Worm (Caenorhabditis elegans) whole organism, L4/young adult: Measurements from ENCODE around the gene htrl-1.

ENCODE experiments used
- W03F9.2 ChIP-seq: fragments of 150-350 bp; optimal IDR thresholded peaks from 2 replicates; lab custom pipeline; 2014; ENCODE audit warnings: missing biosample characterization, missing genetic modification characterization
- dao-5 ChIP-seq: sonication (generic microtip); optimal IDR thresholded peaks from 2 replicates; lab custom pipeline; 2016; ENCODE audit warnings: missing genotype, missing genetic modification characterization, moderate library complexity, missing compliant biosample characterization
- him-1 ChIP-seq: sonication (generic microtip); optimal IDR thresholded peaks from 2 replicates; lab custom pipeline; 2016; ENCODE audit warnings: missing genotype, missing genetic modification reagents, missing genetic modification characterization, missing compliant biosample characterization

- TF ChIP-seq W03F9.2 (no peak), him-1 (tag; lab: Kevin White, UChicago) (no peak), dao-5 (no peak)
These were observed 7.9 kb downstream of the htrl-1 start for ce11 chrV:11488288-11488687.
